Fruit fly (Drosophila melanogaster) whole organism, prepupa: ENCODE measurements around the gene t-cup.

ENCODE experiments used
- CG11294 ChIP-seq: fragments of 200-800 bp; sonication (Bioruptor generic); IDR thresholded peaks from 2 replicates; pipeline ENCODE4 v1.3.6; 2022; ENCODE audit warnings: missing biosample characterization, missing genetic modification characterization
- CG11762 ChIP-seq: fragments of 200-800 bp; sonication (Bioruptor generic); optimal IDR thresholded peaks from 3 replicates; lab custom pipeline; 2016; ENCODE audit warnings: missing biosample characterization, missing genetic modification characterization; ENCODE audit not compliant: insufficient read depth
- CG15336 ChIP-seq: fragments of 200-800 bp; sonication (Bioruptor generic); IDR thresholded peaks from 2 replicates; pipeline ENCODE4 v1.3.6; 2022; ENCODE audit warnings: missing biosample characterization, missing genetic modification characterization
- CG1621 ChIP-seq: fragments of 200-800 bp; sonication (Bioruptor generic); optimal IDR thresholded peaks from 3 replicates; lab custom pipeline; 2018; ENCODE audit warnings: missing biosample characterization, mild to moderate bottlenecking, missing genetic modification characterization
- CG16779 ChIP-seq: fragments of 200-800 bp; sonication (Bioruptor generic); optimal IDR thresholded peaks from 3 replicates; lab custom pipeline; 2017; ENCODE audit warnings: missing biosample characterization, mild to moderate bottlenecking, missing genetic modification characterization
- CG3032 ChIP-seq: fragments of 200-800 bp; optimal IDR thresholded peaks from 2 replicates; lab custom pipeline; 2019; ENCODE audit warnings: missing biosample characterization, mild to moderate bottlenecking, missing genetic modification characterization, moderate library complexity
- CG32006 ChIP-seq: fragments of 200-800 bp; sonication (Bioruptor generic); optimal IDR thresholded peaks from 3 replicates; lab custom pipeline; 2017; ENCODE audit warnings: missing biosample characterization, mild to moderate bottlenecking, missing genetic modification characterization
- CG3919 ChIP-seq: fragments of 200-800 bp; sonication (Bioruptor generic); optimal IDR thresholded peaks from 3 replicates; lab custom pipeline; 2016; ENCODE audit warnings: missing biosample characterization, missing genetic modification characterization
- CG6163 ChIP-seq: fragments of 200-800 bp; sonication (Bioruptor generic); IDR thresholded peaks from 3 replicates; pipeline ENCODE4 v1.3.6; 2022; ENCODE audit warnings: missing biosample characterization, missing genetic modification characterization
- CG6276 ChIP-seq: fragments of 200-800 bp; sonication (Bioruptor generic); optimal IDR thresholded peaks from 2 replicates; lab custom pipeline; 2017; ENCODE audit warnings: missing biosample characterization, mild to moderate bottlenecking, missing genetic modification characterization
- CG6854 ChIP-seq: fragments of 200-800 bp; sonication (Bioruptor generic); optimal IDR thresholded peaks from 2 replicates; lab custom pipeline; 2017; ENCODE audit warnings: missing biosample characterization, mild to moderate bottlenecking, missing genetic modification characterization
- CG7368 ChIP-seq: fragments of 200-800 bp; sonication (Bioruptor generic); optimal IDR thresholded peaks from 3 replicates; lab custom pipeline; 2016; ENCODE audit warnings: missing biosample characterization, missing genetic modification characterization
- CG8119 ChIP-seq: fragments of 200-800 bp; sonication (Bioruptor generic); IDR thresholded peaks from 3 replicates; pipeline ENCODE4 v1.3.6; 2022; ENCODE audit warnings: missing biosample characterization, missing genetic modification characterization
- CG8632 ChIP-seq: fragments of 200-800 bp; sonication (Bioruptor generic); optimal IDR thresholded peaks from 3 replicates; lab custom pipeline; 2016; ENCODE audit warnings: missing biosample characterization, missing genetic modification characterization
- Ets21C ChIP-seq: fragments of 200-800 bp; sonication (Bioruptor generic); optimal IDR thresholded peaks from 3 replicates; lab custom pipeline; 2016; ENCODE audit warnings: missing biosample characterization, missing genetic modification characterization
- Ets96B ChIP-seq: fragments of 200-800 bp; optimal IDR thresholded peaks from 2 replicates; lab custom pipeline; 2019; ENCODE audit warnings: missing biosample characterization, mild to moderate bottlenecking, missing genetic modification characterization, moderate library complexity
- Gug ChIP-seq: fragments of 200-800 bp; sonication (Bioruptor generic); IDR thresholded peaks from 2 replicates; pipeline ENCODE4 v1.3.6; 2022; ENCODE audit warnings: missing biosample characterization, missing genetic modification characterization
- Hr38 ChIP-seq: sonication (Bioruptor generic); optimal IDR thresholded peaks from 2 replicates; lab custom pipeline; 2016; ENCODE audit warnings: missing biosample characterization, missing genetic modification characterization
- Hr4 ChIP-seq: fragments of 200-800 bp; sonication (Bioruptor generic); optimal IDR thresholded peaks from 3 replicates; lab custom pipeline; 2016; ENCODE audit warnings: missing biosample characterization, missing genetic modification characterization
- Lpt ChIP-seq: fragments of 200-800 bp; sonication (Bioruptor generic); optimal IDR thresholded peaks from 3 replicates; lab custom pipeline; 2016; ENCODE audit warnings: missing biosample characterization, missing genetic modification characterization
- Met ChIP-seq: fragments of 200-800 bp; sonication (Bioruptor generic); optimal IDR thresholded peaks from 3 replicates; lab custom pipeline; 2016; ENCODE audit warnings: missing biosample characterization, missing genetic modification characterization
- OdsH ChIP-seq: fragments of 200-800 bp; sonication (Bioruptor generic); optimal IDR thresholded peaks from 3 replicates; lab custom pipeline; 2016; ENCODE audit warnings: missing biosample characterization, missing genetic modification characterization
- Sox102F ChIP-seq: fragments of 200-800 bp; sonication (Bioruptor generic); optimal IDR thresholded peaks from 2 replicates; lab custom pipeline; 2016; ENCODE audit warnings: missing biosample characterization, mild to moderate bottlenecking, missing genetic modification characterization
- Sox14 ChIP-seq: fragments of 200-800 bp; sonication (Bioruptor generic); optimal IDR thresholded peaks from 3 replicates; lab custom pipeline; 2016; ENCODE audit warnings: missing biosample characterization, missing genetic modification characterization
- achi ChIP-seq: fragments of 200-800 bp; sonication (Bioruptor generic); optimal IDR thresholded peaks from 3 replicates; lab custom pipeline; 2016; ENCODE audit warnings: missing biosample characterization, missing genetic modification characterization
- acj6 ChIP-seq: fragments of 200-800 bp; sonication (Bioruptor generic); optimal IDR thresholded peaks from 3 replicates; lab custom pipeline; 2016; ENCODE audit warnings: missing biosample characterization, missing genetic modification characterization
- cyc ChIP-seq: fragments of 200-800 bp; sonication (Bioruptor generic); optimal IDR thresholded peaks from 3 replicates; lab custom pipeline; 2016; ENCODE audit warnings: missing biosample characterization, missing genetic modification characterization
- dac ChIP-seq: fragments of 200-800 bp; sonication (Bioruptor generic); optimal IDR thresholded peaks from 2 replicates; lab custom pipeline; 2017; ENCODE audit warnings: missing biosample characterization, mild to moderate bottlenecking, missing genetic modification characterization
- dsx ChIP-seq: fragments of 200-800 bp; optimal IDR thresholded peaks from 3 replicates; lab custom pipeline; 2019; ENCODE audit warnings: missing biosample characterization, mild to moderate bottlenecking, missing genetic modification characterization, moderate library complexity; ENCODE audit not compliant: poor library complexity, severe bottlenecking
- eg ChIP-seq: fragments of 200-800 bp; sonication (Bioruptor generic); IDR thresholded peaks from 3 replicates; pipeline ENCODE4 v1.3.6; 2022; ENCODE audit warnings: missing biosample characterization, missing genetic modification characterization
- esn ChIP-seq: fragments of 200-800 bp; sonication (Bioruptor generic); optimal IDR thresholded peaks from 2 replicates; lab custom pipeline; 2016; ENCODE audit warnings: missing biosample characterization, mild to moderate bottlenecking, missing genetic modification characterization, moderate library complexity
- fkh ChIP-seq: fragments of 200-800 bp; sonication (Bioruptor generic); optimal IDR thresholded peaks from 3 replicates; lab custom pipeline; 2017; ENCODE audit warnings: missing biosample characterization, mild to moderate bottlenecking, missing genetic modification characterization, moderate library complexity
- lz ChIP-seq: fragments of 200-800 bp; sonication (Bioruptor generic); optimal IDR thresholded peaks from 3 replicates; lab custom pipeline; 2016; ENCODE audit warnings: missing biosample characterization, missing genetic modification characterization
- net ChIP-seq: fragments of 200-800 bp; sonication (Bioruptor generic); optimal IDR thresholded peaks from 3 replicates; lab custom pipeline; 2016; ENCODE audit warnings: missing biosample characterization, missing genetic modification characterization
- pdm3 ChIP-seq: fragments of 200-800 bp; sonication (Bioruptor generic); optimal IDR thresholded peaks from 3 replicates; lab custom pipeline; 2016; ENCODE audit warnings: missing biosample characterization, missing genetic modification characterization
- salr ChIP-seq, 2 experiments: fragments of 200-800 bp; sonication (Bioruptor generic); optimal IDR thresholded peaks; 3 replicates each; lab custom pipeline; 2016 to 2018; ENCODE audit warnings: missing biosample characterization in 2 of 2, missing genetic modification characterization in 2 of 2, mild to moderate bottlenecking in 1 of 2
- ss ChIP-seq, 2 experiments: fragments of 200-800 bp; sonication (Bioruptor generic); optimal IDR thresholded peaks; 2 replicates in 1 of 2; 3 replicates in 1 of 2; lab custom pipeline; 2017 to 2018; ENCODE audit warnings: mild to moderate bottlenecking in 2 of 2, missing biosample characterization in 2 of 2, missing genetic modification characterization in 2 of 2, moderate library complexity in 1 of 2
- svp ChIP-seq: fragments of 200-800 bp; sonication (Bioruptor generic); peaks from one replicate; lab custom pipeline; 2016; ENCODE audit warnings: missing biosample characterization, missing genetic modification characterization
- topi ChIP-seq: fragments of 200-800 bp; sonication (Bioruptor generic); optimal IDR thresholded peaks from 3 replicates; lab custom pipeline; 2016; ENCODE audit warnings: missing biosample characterization, missing genetic modification characterization
- vri ChIP-seq: fragments of 200-800 bp; sonication (Bioruptor generic); optimal IDR thresholded peaks from 3 replicates; lab custom pipeline; 2016; ENCODE audit warnings: missing biosample characterization, mild to moderate bottlenecking, missing genetic modification characterization

t-cup gene

DNA sequence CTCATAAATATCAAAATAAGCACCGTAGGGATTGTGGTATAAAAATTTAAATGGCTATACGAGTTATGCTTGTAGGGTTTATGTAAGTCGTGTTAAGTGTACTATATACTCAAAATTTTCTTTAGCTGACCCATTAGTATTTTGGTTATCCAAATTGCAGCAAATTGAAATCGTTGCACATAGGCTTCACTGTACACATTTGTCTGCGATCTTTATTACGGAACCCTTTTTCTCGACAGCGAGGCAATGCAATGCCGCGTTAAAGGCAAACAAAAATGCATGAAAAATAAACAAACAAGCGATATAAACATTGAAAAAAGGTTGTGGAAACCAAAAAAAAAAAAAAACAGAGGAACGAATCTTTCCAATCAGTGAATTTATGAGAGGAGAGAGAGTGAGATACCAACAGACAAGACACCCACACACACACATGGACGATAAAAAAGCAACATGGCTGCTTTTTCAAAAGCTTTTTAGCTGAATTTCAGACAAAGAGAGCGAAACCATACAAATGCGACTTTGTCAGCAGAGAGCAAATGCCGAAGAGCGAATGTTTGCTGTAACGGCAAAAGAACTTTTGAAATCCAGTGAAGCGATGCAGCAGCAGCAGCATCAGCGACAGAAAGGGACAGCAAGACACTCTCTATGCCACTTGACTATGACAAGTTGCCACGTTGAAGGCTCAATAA, 13.1 kb downstream of the t-cup start (continued):
- TF ChIP-seq Ets21C (GFP tag; lab: Kevin White, UChicago) (peak; percentile 97), svp (GFP tag; lab: Kevin White, UChicago) (peak; percentile 99), CG3919 (peak; percentile 96), achi (GFP tag; lab: Kevin White, UChicago) (peak; percentile 95), cyc (peak; percentile 98), net (GFP tag; lab: Kevin White, UChicago) (peak; percentile 97), dsx (GFP tag; lab: Kevin White, UChicago) (peak; percentile 91), CG6163 (GFP tag; lab: Robert Waterston, UW) (peak; percentile 96), CG6276 (GFP tag; lab: Kevin White, UChicago) (peak; percentile 96), eg (GFP tag; lab: Robert Waterston, UW) (peak; percentile 97), CG3032 (tag; lab: Kevin White, UChicago) (peak; percentile 96), pdm3 (GFP tag; lab: Kevin White, UChicago) (peak; percentile 98), Met (GFP tag; lab: Kevin White, UChicago) (peak; percentile 96), Hr4 (GFP tag; lab: Kevin White, UChicago) (peak; percentile 91), CG8632 (peak; percentile 95), CG32006 (GFP tag; lab: Kevin White, UChicago) (peak; percentile 98), esn (peak; percentile 99), Sox102F (GFP tag; lab: Kevin White, UChicago) (peak; percentile 98), ss (GFP tag; optimal IDR thresholded peaks at IDR 0.05; lab: Kevin White, UChicago) (peak; percentile 93 to 96), Gug (GFP tag; lab: Robert Waterston, UW) (peak; percentile 90), lz (GFP tag; lab: Kevin White, UChicago) (peak; percentile 98), CG11294 (GFP tag; lab: Robert Waterston, UW) (peak; percentile 93), Hr38 (peak; percentile 34), Lpt (GFP tag; lab: Kevin White, UChicago) (peak; percentile 94), CG11762 (peak; percentile 94), salr (GFP tag; optimal IDR thresholded peaks at IDR 0.05; lab: Kevin White, UChicago) (peak; percentile 91 to 97), dac (GFP tag; lab: Kevin White, UChicago) (peak; percentile 92), CG7368 (peak; percentile 96), CG1621 (tag; lab: Kevin White, UChicago) (peak; percentile 95), CG6854 (GFP tag; lab: Kevin White, UChicago) (peak; percentile 92), topi (GFP tag; lab: Kevin White, UChicago) (peak; percentile 97), Sox14 (peak; percentile 98), OdsH (GFP tag; lab: Kevin White, UChicago) (peak; percentile 98)

DNA sequence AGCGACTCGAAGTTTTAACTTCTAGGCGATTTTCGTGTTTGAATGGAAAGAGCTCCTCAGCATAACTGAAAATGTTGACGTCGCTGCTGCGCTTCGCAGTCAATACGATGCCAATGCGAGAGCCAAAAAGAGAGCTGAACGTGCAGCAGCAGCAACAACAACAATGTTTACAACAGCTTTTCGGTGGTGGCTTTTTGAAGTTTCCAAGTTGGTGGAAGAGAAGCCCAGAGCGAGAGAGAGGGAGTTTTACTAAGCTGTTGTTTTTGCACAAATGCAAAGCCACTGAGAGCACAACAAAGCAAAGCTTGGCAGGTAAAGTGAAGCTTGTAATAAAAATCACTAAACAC, 13.6 kb downstream of the t-cup start:
- no peak for TF ChIP-seq topi (GFP tag; lab: Kevin White, UChicago)
- no peak for TF ChIP-seq Ets96B (tag; lab: Kevin White, UChicago)
- no peak for TF ChIP-seq acj6 (GFP tag; lab: Kevin White, UChicago)

DNA sequence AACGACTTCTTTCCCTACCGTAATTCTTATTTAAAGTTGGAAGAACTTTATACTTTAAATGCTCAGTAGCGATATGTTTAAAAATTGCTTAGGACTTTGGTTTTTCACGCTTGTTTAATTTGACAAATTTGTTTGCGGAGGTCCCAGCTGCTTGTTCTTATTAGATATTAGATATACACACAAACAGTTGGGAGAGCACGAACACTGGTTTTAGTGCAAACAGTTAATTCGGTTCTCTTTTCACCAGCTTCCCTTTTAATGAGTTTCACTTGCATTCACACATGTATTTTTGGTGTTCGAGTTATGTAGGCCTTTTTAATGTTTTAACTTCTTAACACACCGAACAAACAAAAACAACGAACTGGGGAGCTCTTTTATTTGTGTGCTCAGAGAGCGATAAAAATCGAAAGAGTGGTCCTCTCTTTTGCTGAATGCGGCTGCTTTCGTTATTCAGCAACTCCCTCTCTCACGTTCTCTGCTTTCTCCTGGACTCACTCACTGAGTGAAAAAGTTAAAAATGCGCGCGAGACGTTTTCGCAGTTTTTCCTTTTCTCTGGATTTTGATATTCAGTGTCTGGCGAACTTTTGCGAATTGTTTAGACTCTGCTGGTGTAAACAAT, 14.3 kb downstream of the t-cup start:
- TF ChIP-seq Sox14 (no peak), CG32006 (GFP tag; lab: Kevin White, UChicago) (no peak), dsx (GFP tag; lab: Kevin White, UChicago) (peak; percentile 6), fkh (GFP tag; lab: Kevin White, UChicago) (peak; percentile 69), vri (GFP tag; lab: Kevin White, UChicago) (peak; percentile 27), CG8119 (GFP tag; lab: Robert Waterston, UW) (peak; percentile 14; the same call in 1 of the 3 replicates), CG16779 (tag; lab: Kevin White, UChicago) (no peak), CG6854 (GFP tag; lab: Kevin White, UChicago) (peak; percentile 45), CG15336 (GFP tag; lab: Robert Waterston, UW) (peak; percentile 62), Hr38 (no peak), net (GFP tag; lab: Kevin White, UChicago) (peak; percentile 30), Sox102F (GFP tag; lab: Kevin White, UChicago) (peak; percentile 27), ss (GFP tag; optimal IDR thresholded peaks at IDR 0.05; lab: Kevin White, UChicago) (peak; percentile 14 to 33)
